Worm (Caenorhabditis elegans) whole organism, midembryonic: ENCODE results near the gene rnp-1.

Experiments used
- T22C8.4 ChIP-seq: fragments of 200-800 bp; sonication (Bioruptor generic); IDR thresholded peaks from 2 replicates; pipeline ENCODE4 v1.3.6; 2022; ENCODE audit warnings: missing genetic modification characterization, missing compliant biosample characterization
- flt-1 ChIP-seq: fragments of 200-800 bp; sonication (Bioruptor generic); IDR thresholded peaks from 2 replicates; pipeline ENCODE4 v1.3.6; 2022; ENCODE audit warnings: missing genetic modification characterization, missing compliant biosample characterization
- klf-2 ChIP-seq: fragments of 200-800 bp; sonication (Bioruptor generic); conservative IDR thresholded peaks from 2 replicates; pipeline ENCODE4 v1.3.6; 2022; ENCODE audit warnings: missing genetic modification reagents, missing genetic modification characterization, missing compliant biosample characterization
- ref-1 ChIP-seq: fragments of 200-800 bp; sonication (Bioruptor generic); conservative IDR thresholded peaks from 2 replicates; pipeline ENCODE4 v1.3.6; 2022; ENCODE audit warnings: missing genetic modification reagents, missing genetic modification characterization, missing compliant biosample characterization
- tab-1 ChIP-seq: fragments of 200-800 bp; sonication (Bioruptor generic); IDR thresholded peaks from 2 replicates; pipeline ENCODE4 v1.3.6; 2022; ENCODE audit warnings: missing genetic modification characterization, missing compliant biosample characterization
- ztf-23 ChIP-seq: fragments of 200-800 bp; sonication (Bioruptor generic); IDR thresholded peaks from 2 replicates; pipeline ENCODE4 v1.3.6; 2022; ENCODE audit warnings: missing genetic modification reagents, missing genetic modification characterization, missing compliant biosample characterization
- ztf-29 ChIP-seq: fragments of 200-800 bp; sonication (Bioruptor generic); IDR thresholded peaks from 2 replicates; pipeline ENCODE4 v1.3.6; 2022; ENCODE audit warnings: missing genetic modification reagents, missing genetic modification characterization, missing compliant biosample characterization

ce11 chrV:12187344-12187743 lies 4.7 kb upstream of the rnp-1 start, which contains the start of gene ZK863.8:
- TF ChIP-seq ztf-29 (no peak), ref-1 (GFP tag; lab: Robert Waterston, UW) (no peak), T22C8.4 (GFP tag; lab: Robert Waterston, UW) (no peak), tab-1 (GFP tag; lab: Robert Waterston, UW) (no peak), klf-2 (GFP tag; lab: Robert Waterston, UW) (no peak), ztf-23 (GFP tag; lab: Robert Waterston, UW) (no peak), flt-1 (GFP tag; lab: Robert Waterston, UW) (no peak)
